Fruit fly (Drosophila melanogaster): ENCODE results near the gene CG34250.

DNA sequence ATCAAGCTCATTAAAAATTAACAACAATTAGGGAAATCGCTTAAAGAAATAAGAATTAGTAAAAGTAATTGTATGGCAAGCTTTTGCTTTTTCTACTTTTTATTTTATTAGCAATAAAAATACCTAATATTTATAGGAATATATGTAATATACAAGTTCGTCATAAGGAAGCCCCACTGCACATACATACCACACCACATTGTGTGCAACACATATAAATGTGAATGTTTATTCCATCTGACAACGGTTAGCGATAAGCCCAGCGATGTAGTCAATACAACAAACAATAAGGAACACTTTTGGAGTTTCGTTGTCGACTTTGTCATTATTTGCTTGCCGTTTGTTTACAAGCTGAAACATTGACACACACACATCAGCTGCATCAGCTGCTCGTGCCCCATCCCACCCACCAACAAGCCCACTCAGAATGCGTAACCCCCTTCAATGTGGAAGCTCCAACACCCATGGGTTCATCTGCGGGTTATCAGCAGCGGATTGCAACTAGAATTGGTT is 9.3 kb downstream of the CG34250 start:
- TF ChIP-seq Sp1 (GFP tag; optimal IDR thresholded peaks at IDR 0.05) (peak; percentile 50), psq (GFP tag; optimal IDR thresholded peaks at IDR 0.05) (peak; percentile 40), CG32264 (GFP tag; optimal IDR thresholded peaks at IDR 0.05) (no peak), pan (optimal IDR thresholded peaks at IDR 0.05) (no peak), usp (GFP tag; optimal IDR thresholded peaks at IDR 0.05) (no peak), dsf (GFP tag; optimal IDR thresholded peaks at IDR 0.05; ENCODE audit: borderline replicate concordance) (no peak), OdsH (GFP tag; optimal IDR thresholded peaks at IDR 0.05) (peak; percentile 28), lola (GFP tag; optimal IDR thresholded peaks at IDR 0.05) (no peak), GATAd (GFP tag; optimal IDR thresholded peaks at IDR 0.05) (no peak), Hr78 (GFP tag; optimal IDR thresholded peaks at IDR 0.05) (no peak), Dfd (GFP tag; optimal IDR thresholded peaks at IDR 0.05) (no peak), sv (GFP tag; optimal IDR thresholded peaks at IDR 0.05) (peak; percentile 35)

All from whole organism, wandering third instar larva.